Worm (Caenorhabditis elegans) whole organism, late embryonic: ENCODE results near the gene W04G3.13.

ENCODE experiments used
- C08G9.2 ChIP-seq: sonication (generic microtip); optimal IDR thresholded peaks from 2 replicates; lab custom pipeline; 2016; ENCODE audit warnings: mild to moderate bottlenecking, missing genetic modification characterization, moderate library complexity, missing compliant biosample characterization
- C38D4.7 ChIP-seq: fragments of 200-800 bp; sonication (Bioruptor generic); optimal IDR thresholded peaks from 2 replicates; lab custom pipeline; 2018; ENCODE audit warnings: mild to moderate bottlenecking, missing genetic modification characterization, moderate library complexity, missing compliant biosample characterization
- F13H6.1 ChIP-seq: sonication (generic microtip); optimal IDR thresholded peaks from 2 replicates; lab custom pipeline; 2016; ENCODE audit warnings: missing genetic modification characterization, missing compliant biosample characterization
- K02D7.2 ChIP-seq: sonication (generic microtip); optimal IDR thresholded peaks from 2 replicates; lab custom pipeline; 2017; ENCODE audit warnings: mild to moderate bottlenecking, missing genetic modification characterization, missing compliant biosample characterization
- K09A11.1 ChIP-seq: sonication (generic microtip); optimal IDR thresholded peaks from 2 replicates; lab custom pipeline; 2017; ENCODE audit warnings: antibody characterized with exemption, mild to moderate bottlenecking, missing genetic modification characterization, missing compliant biosample characterization; ENCODE audit not compliant: insufficient read depth
- ahr-1 ChIP-seq: sonication (generic microtip); optimal IDR thresholded peaks from 2 replicates; lab custom pipeline; 2016; ENCODE audit warnings: missing genetic modification characterization, missing compliant biosample characterization
- ama-1 ChIP-seq: fragments of 150-350 bp; optimal IDR thresholded peaks from 2 replicates; lab custom pipeline; 2014
- ceh-19 ChIP-seq: fragments of 200-800 bp; sonication (Bioruptor generic); optimal IDR thresholded peaks from 2 replicates; lab custom pipeline; 2018; ENCODE audit warnings: mild to moderate bottlenecking, missing genetic modification characterization, missing compliant biosample characterization
- ceh-2 ChIP-seq: sonication (generic microtip); optimal IDR thresholded peaks from 2 replicates; lab custom pipeline; 2016; ENCODE audit warnings: missing genotype, missing genetic modification characterization, missing compliant biosample characterization
- ceh-22 ChIP-seq: sonication (generic microtip); optimal IDR thresholded peaks from 2 replicates; lab custom pipeline; 2017; ENCODE audit warnings: missing biosample characterization, missing genetic modification characterization
- ceh-31 ChIP-seq: sonication (generic microtip); optimal IDR thresholded peaks from 2 replicates; lab custom pipeline; 2016; ENCODE audit warnings: missing genetic modification characterization, missing compliant biosample characterization
- ceh-45 ChIP-seq: fragments of 200-800 bp; sonication (Bioruptor generic); IDR thresholded peaks from 2 replicates; pipeline ENCODE4 v1.3.6; 2022; ENCODE audit warnings: missing genetic modification reagents, missing genetic modification characterization, missing compliant biosample characterization
- ceh-9 ChIP-seq: sonication (generic microtip); optimal IDR thresholded peaks from 2 replicates; lab custom pipeline; 2016; ENCODE audit warnings: mild to moderate bottlenecking, missing genetic modification characterization, inconsistent platforms, missing compliant biosample characterization
- che-1 ChIP-seq: sonication (generic microtip); optimal IDR thresholded peaks from 2 replicates; lab custom pipeline; 2016; ENCODE audit warnings: mild to moderate bottlenecking, missing genetic modification characterization, missing compliant biosample characterization
- elt-4 ChIP-seq: sonication (generic microtip); optimal IDR thresholded peaks from 2 replicates; lab custom pipeline; 2016; ENCODE audit warnings: missing genetic modification characterization, missing compliant biosample characterization
- eyg-1 ChIP-seq: sonication (generic microtip); optimal IDR thresholded peaks from 2 replicates; lab custom pipeline; 2016; ENCODE audit warnings: missing genotype, missing genetic modification characterization, missing compliant biosample characterization
- fkh-6 ChIP-seq: sonication (generic microtip); optimal IDR thresholded peaks from 2 replicates; lab custom pipeline; 2016; ENCODE audit warnings: missing genetic modification characterization, missing compliant biosample characterization
- hlh-15 ChIP-seq: sonication (generic microtip); optimal IDR thresholded peaks from 2 replicates; lab custom pipeline; 2016; ENCODE audit warnings: missing genetic modification characterization, missing compliant biosample characterization
- hlh-30 ChIP-seq: sonication (generic microtip); optimal IDR thresholded peaks from 2 replicates; lab custom pipeline; 2017; ENCODE audit warnings: antibody characterized with exemption, missing genetic modification characterization, missing compliant biosample characterization; ENCODE audit not compliant: insufficient read depth
- hlh-6 ChIP-seq: sonication (generic microtip); optimal IDR thresholded peaks from 2 replicates; lab custom pipeline; 2016; ENCODE audit warnings: missing genotype, missing genetic modification characterization, missing compliant biosample characterization
- hlh-8 ChIP-seq: sonication (generic microtip); optimal IDR thresholded peaks from 2 replicates; lab custom pipeline; 2016; ENCODE audit warnings: missing genotype, missing genetic modification characterization, missing compliant biosample characterization
- lim-6 ChIP-seq: sonication (generic microtip); optimal IDR thresholded peaks from 2 replicates; lab custom pipeline; 2016; ENCODE audit warnings: missing genetic modification characterization, missing compliant biosample characterization
- lin-11 ChIP-seq: fragments of 200-800 bp; sonication (Bioruptor generic); optimal IDR thresholded peaks from 2 replicates; lab custom pipeline; 2018; ENCODE audit warnings: mild to moderate bottlenecking, missing genetic modification characterization, missing compliant biosample characterization
- mec-3 ChIP-seq: sonication (generic microtip); optimal IDR thresholded peaks from 2 replicates; lab custom pipeline; 2016; ENCODE audit warnings: borderline replicate concordance, missing genetic modification characterization, missing compliant biosample characterization
- nhr-11 ChIP-seq: fragments of 150-350 bp; optimal IDR thresholded peaks from 2 replicates; lab custom pipeline; 2014; ENCODE audit warnings: missing biosample characterization, missing genetic modification characterization
- odd-2 ChIP-seq: sonication (generic microtip); optimal IDR thresholded peaks from 2 replicates; lab custom pipeline; 2017; ENCODE audit warnings: antibody characterized with exemption, mild to moderate bottlenecking, missing genetic modification characterization, missing compliant biosample characterization
- pag-3 ChIP-seq: sonication (generic microtip); optimal IDR thresholded peaks from 2 replicates; lab custom pipeline; 2016; ENCODE audit warnings: missing compliant biosample characterization, missing genetic modification characterization, borderline replicate concordance
- pat-9 ChIP-seq: fragments of 200-800 bp; sonication (Bioruptor generic); optimal IDR thresholded peaks from 2 replicates; lab custom pipeline; 2018; ENCODE audit warnings: mild to moderate bottlenecking, missing genetic modification characterization, moderate library complexity, missing compliant biosample characterization
- pax-1 ChIP-seq: fragments of 150-350 bp; optimal IDR thresholded peaks from 2 replicates; lab custom pipeline; 2014; ENCODE audit warnings: missing biosample characterization, missing genetic modification characterization
- pha-2 ChIP-seq: sonication (generic microtip); optimal IDR thresholded peaks from 2 replicates; lab custom pipeline; 2017; ENCODE audit warnings: mild to moderate bottlenecking, missing genetic modification characterization, missing compliant biosample characterization
- pha-4 ChIP-seq: fragments of 150-350 bp; optimal IDR thresholded peaks from 2 replicates; lab custom pipeline; 2018; ENCODE audit warnings: missing biosample characterization, missing genetic modification reagents, missing genetic modification characterization
- pros-1 ChIP-seq: fragments of 150-350 bp; optimal IDR thresholded peaks from 2 replicates; lab custom pipeline; 2014; ENCODE audit warnings: missing biosample characterization, missing genetic modification reagents, missing genetic modification characterization
- ref-2 ChIP-seq: sonication (generic microtip); optimal IDR thresholded peaks from 2 replicates; lab custom pipeline; 2016; ENCODE audit warnings: missing genetic modification characterization, missing compliant biosample characterization
- sox-2 ChIP-seq: fragments of 200-800 bp; sonication (Bioruptor generic); IDR thresholded peaks from 2 replicates; pipeline ENCODE4 v1.3.6; 2022; ENCODE audit warnings: missing genetic modification reagents, missing genetic modification characterization, missing compliant biosample characterization
- tbx-2 ChIP-seq: sonication (generic microtip); optimal IDR thresholded peaks from 2 replicates; lab custom pipeline; 2016; ENCODE audit warnings: missing genetic modification characterization, missing compliant biosample characterization
- ttx-3 ChIP-seq: sonication (generic microtip); optimal IDR thresholded peaks from 2 replicates; lab custom pipeline; 2016; ENCODE audit warnings: missing genetic modification reagents, missing genetic modification characterization, missing compliant biosample characterization
- unc-42 ChIP-seq: sonication (generic microtip); optimal IDR thresholded peaks from 2 replicates; lab custom pipeline; 2016; ENCODE audit warnings: missing genotype, missing genetic modification characterization, missing compliant biosample characterization
- zip-5 ChIP-seq: sonication (generic microtip); optimal IDR thresholded peaks from 2 replicates; lab custom pipeline; 2016; ENCODE audit warnings: missing genetic modification characterization, missing compliant biosample characterization
- ztf-16 ChIP-seq: sonication (generic microtip); optimal IDR thresholded peaks from 2 replicates; lab custom pipeline; 2017; ENCODE audit warnings: missing genetic modification characterization, missing compliant biosample characterization

The W04G3.13 gene

ce11 chrX:11122412-11122811 is 42.8 kb upstream of the W04G3.13 start:
- TF ChIP-seq nhr-11 (no peak), hlh-15 (tag; lab: Kevin White, UChicago) (no peak), pat-9 (tag; lab: Kevin White, UChicago) (no peak), K09A11.1 (tag; lab: Kevin White, UChicago) (no peak), ceh-31 (tag; lab: Kevin White, UChicago) (no peak), ceh-2 (tag; lab: Kevin White, UChicago) (no peak), ceh-22 (tag; lab: Kevin White, UChicago) (no peak), K02D7.2 (tag; lab: Kevin White, UChicago) (no peak), hlh-6 (tag; lab: Kevin White, UChicago) (no peak), mec-3 (tag; lab: Kevin White, UChicago) (no peak), ama-1 (lab: Kevin White, UChicago) (no peak), ceh-19 (GFP tag; lab: Kevin White, UChicago) (no peak), ttx-3 (tag; lab: Kevin White, UChicago) (no peak), pros-1 (tag; lab: Kevin White, UChicago) (no peak), ceh-45 (GFP tag; lab: Robert Waterston, UW) (no peak)

- TF ChIP-seq F13H6.1 (no peak), pag-3 (tag; lab: Kevin White, UChicago) (no peak), tbx-2 (no peak), fkh-6 (tag; lab: Kevin White, UChicago) (no peak), ceh-22 (tag; lab: Kevin White, UChicago) (no peak), pros-1 (tag; lab: Kevin White, UChicago) (no peak), zip-5 (tag; lab: Kevin White, UChicago) (no peak), ztf-16 (tag; lab: Kevin White, UChicago) (no peak)
These were observed 41.2 kb upstream of the W04G3.13 start, which contains the start of gene R08B4.3 for ce11 chrX:11120808-11121207. Gene R08B4.3, minus strand, starts transcription at chrX:11121005.

ce11 chrX:11116723-11117122 is 37.2 kb upstream of the W04G3.13 start, which contains the start of gene nlp-66:
Gene nlp-66, minus strand, starts transcription at chrX:11116823.
- TF ChIP-seq lim-6 (tag; lab: Kevin White, UChicago) = no peak
- no peak for TF ChIP-seq ref-2
- TF ChIP-seq pha-4 (tag; lab: Kevin White, UChicago) = no peak
- no peak for TF ChIP-seq C38D4.7 (GFP tag; lab: Kevin White, UChicago)
- TF ChIP-seq lin-11 (tag; lab: Kevin White, UChicago) = no peak
- TF ChIP-seq elt-4 = no peak
- TF ChIP-seq pha-2 (tag; lab: Kevin White, UChicago) = no peak
- TF ChIP-seq hlh-30 (tag; lab: Kevin White, UChicago) = no peak
- no peak for TF ChIP-seq eyg-1 (tag; lab: Kevin White, UChicago)
- no peak for TF ChIP-seq odd-2 (tag; lab: Kevin White, UChicago)
- no peak for TF ChIP-seq unc-42 (tag; lab: Kevin White, UChicago)
- TF ChIP-seq sox-2 (GFP tag; lab: Robert Waterston, UW) = no peak
- no peak for TF ChIP-seq C08G9.2 (tag; lab: Kevin White, UChicago)
- TF ChIP-seq K09A11.1 (tag; lab: Kevin White, UChicago) = no peak
- no peak for TF ChIP-seq ahr-1
- no peak for TF ChIP-seq pax-1 (tag; lab: Kevin White, UChicago)
- no peak for TF ChIP-seq ceh-9 (tag; lab: Kevin White, UChicago)
- no peak for TF ChIP-seq che-1 (tag; lab: Kevin White, UChicago)
- no peak for TF ChIP-seq hlh-8 (tag; lab: Kevin White, UChicago)
- TF ChIP-seq, all 69 proteins: peak for 0
